Worm (Caenorhabditis elegans): Measurements from ENCODE around the gene Y34B4A.4.

DNA sequence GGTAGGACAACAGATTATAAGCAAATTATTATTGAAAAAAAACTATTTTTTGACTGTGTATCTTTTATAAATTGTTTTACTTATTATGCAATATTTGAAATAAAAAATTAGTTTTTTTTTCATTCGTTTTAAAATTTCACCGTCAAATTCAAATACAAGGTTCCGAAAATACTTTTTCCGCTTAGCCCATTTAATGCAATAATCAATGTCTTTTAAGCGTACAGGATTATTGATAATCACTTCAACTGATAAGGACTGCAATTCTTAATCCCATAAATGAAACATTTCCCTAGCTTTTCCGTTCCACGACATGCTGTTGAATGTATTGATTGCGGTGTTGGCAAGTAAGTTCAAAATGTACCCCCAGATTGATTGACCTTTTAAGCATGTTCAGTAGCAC lies 7.1 kb upstream of the Y34B4A.4 start, which contains the start of gene nspg-12:
- TF ChIP-seq unc-62 (GFP tag; optimal IDR thresholded peaks at IDR 0.05) = no peak
- TF ChIP-seq mbf-1 (tag; optimal IDR thresholded peaks at IDR 0.05) = no peak
- no peak for TF ChIP-seq aly-2 (tag; optimal IDR thresholded peaks at IDR 0.05)
- TF ChIP-seq ama-1 (optimal IDR thresholded peaks at IDR 0.05) = no peak
- no peak for TF ChIP-seq egl-27 (tag; optimal IDR thresholded peaks at IDR 0.05)
- no peak for TF ChIP-seq ZK546.5 (tag; optimal IDR thresholded peaks at IDR 0.05)
- no peak for TF ChIP-seq zag-1 (tag; optimal IDR thresholded peaks at IDR 0.05)
- TF ChIP-seq ztf-4 (tag; optimal IDR thresholded peaks at IDR 0.05) = no peak

Measured in whole organism, L2 larva.